Fruit fly (Drosophila melanogaster) whole organism, embryonic: ENCODE measurements around the gene CG15473.

Experiments
- CG10366 ChIP-seq: fragments of 200-800 bp; sonication (Bioruptor generic); IDR thresholded peaks from 2 replicates; pipeline ENCODE4 v1.3.6; 2022; ENCODE audit warnings: missing biosample characterization, missing genetic modification characterization
- CG10565 ChIP-seq: fragments of 200-800 bp; sonication (Bioruptor generic); optimal IDR thresholded peaks from 3 replicates; lab custom pipeline; 2016; ENCODE audit warnings: missing biosample characterization, mild to moderate bottlenecking, missing genetic modification characterization
- CG10959 ChIP-seq: fragments of 200-800 bp; sonication (Bioruptor generic); IDR thresholded peaks from 2 replicates; pipeline ENCODE4 v1.3.6; 2022; ENCODE audit warnings: missing biosample characterization, missing genetic modification characterization
- CG11247 ChIP-seq: fragments of 200-800 bp; sonication (Bioruptor generic); IDR thresholded peaks from 2 replicates; pipeline ENCODE4 v1.3.6; 2022; ENCODE audit warnings: missing biosample characterization, missing genetic modification characterization
- CG13296 ChIP-seq: fragments of 200-800 bp; sonication (Bioruptor generic); optimal IDR thresholded peaks from 3 replicates; lab custom pipeline; 2018; ENCODE audit warnings: missing biosample characterization, mild to moderate bottlenecking, missing genetic modification characterization
- CG13894 ChIP-seq: fragments of 200-800 bp; sonication (Bioruptor generic); optimal IDR thresholded peaks from 3 replicates; lab custom pipeline; 2018; ENCODE audit warnings: missing biosample characterization, mild to moderate bottlenecking, missing genetic modification characterization, moderate library complexity
- CG17328 ChIP-seq: fragments of 200-800 bp; sonication (Bioruptor generic); IDR thresholded peaks from 2 replicates; pipeline ENCODE4 v1.3.6; 2022; ENCODE audit warnings: missing biosample characterization, missing genetic modification characterization
- CG17612 ChIP-seq: fragments of 200-800 bp; sonication (Bioruptor generic); IDR thresholded peaks from 2 replicates; pipeline ENCODE4 v1.3.6; 2022; ENCODE audit warnings: missing biosample characterization, missing genetic modification characterization
- CG17802 ChIP-seq: fragments of 200-800 bp; sonication (Bioruptor generic); optimal IDR thresholded peaks from 2 replicates; lab custom pipeline; 2018; ENCODE audit warnings: missing biosample characterization, mild to moderate bottlenecking, missing genetic modification characterization, moderate library complexity
- CG17829 ChIP-seq: fragments of 200-800 bp; optimal IDR thresholded peaks from 2 replicates; lab custom pipeline; 2019; ENCODE audit warnings: missing biosample characterization, mild to moderate bottlenecking, missing genetic modification characterization, moderate library complexity
- CG18476 ChIP-seq: fragments of 200-800 bp; sonication (Bioruptor generic); optimal IDR thresholded peaks from 2 replicates; lab custom pipeline; 2016; ENCODE audit warnings: missing biosample characterization, mild to moderate bottlenecking, missing genetic modification characterization
- CG18764 ChIP-seq: fragments of 200-800 bp; sonication (Bioruptor generic); optimal IDR thresholded peaks from 3 replicates; lab custom pipeline; 2016; ENCODE audit warnings: missing biosample characterization, missing genetic modification characterization
- CG30403 ChIP-seq: fragments of 200-800 bp; sonication (Bioruptor generic); optimal IDR thresholded peaks from 3 replicates; lab custom pipeline; 2016; ENCODE audit warnings: missing biosample characterization, missing genetic modification characterization
- CG3407 ChIP-seq: fragments of 200-800 bp; sonication (Bioruptor generic); optimal IDR thresholded peaks from 2 replicates; lab custom pipeline; 2018; ENCODE audit warnings: missing biosample characterization, mild to moderate bottlenecking, missing genetic modification characterization
- CG4360 ChIP-seq: fragments of 200-800 bp; sonication (Bioruptor generic); IDR thresholded peaks from 2 replicates; pipeline ENCODE4 v1.3.6; 2022; ENCODE audit warnings: missing biosample characterization, missing genetic modification characterization
- CG4404 ChIP-seq: fragments of 200-800 bp; sonication (Bioruptor generic); IDR thresholded peaks from 2 replicates; pipeline ENCODE4 v1.3.6; 2022; ENCODE audit warnings: missing biosample characterization, missing genetic modification characterization
- CG4730 ChIP-seq: fragments of 200-800 bp; sonication (Bioruptor generic); IDR thresholded peaks from 2 replicates; pipeline ENCODE4 v1.3.6; 2022; ENCODE audit warnings: missing biosample characterization, missing genetic modification characterization
- CG6854 ChIP-seq: fragments of 200-800 bp; sonication (Bioruptor generic); optimal IDR thresholded peaks from 3 replicates; lab custom pipeline; 2017; ENCODE audit warnings: missing biosample characterization, mild to moderate bottlenecking, missing genetic modification characterization
- CG8388 ChIP-seq: fragments of 200-800 bp; sonication (Bioruptor generic); optimal IDR thresholded peaks from 2 replicates; lab custom pipeline; 2019; ENCODE audit warnings: missing biosample characterization, mild to moderate bottlenecking, missing genetic modification characterization, moderate library complexity
- CoRest ChIP-seq: fragments of 200-800 bp; sonication (Bioruptor generic); optimal IDR thresholded peaks from 3 replicates; lab custom pipeline; 2018; ENCODE audit warnings: missing biosample characterization, mild to moderate bottlenecking, missing genetic modification characterization, moderate library complexity
- D19B ChIP-seq: fragments of 200-800 bp; sonication (Bioruptor generic); optimal IDR thresholded peaks from 2 replicates; lab custom pipeline; 2017; ENCODE audit warnings: missing biosample characterization, mild to moderate bottlenecking, missing genetic modification characterization
- E2f2 ChIP-seq: fragments of 200-800 bp; sonication (Bioruptor generic); IDR thresholded peaks from 2 replicates; pipeline ENCODE4 v1.3.6; 2022; ENCODE audit warnings: missing biosample characterization, missing genetic modification characterization
- HLHmδ ChIP-seq: fragments of 200-800 bp; sonication (Bioruptor generic); optimal IDR thresholded peaks from 2 replicates; lab custom pipeline; 2018; ENCODE audit warnings: missing biosample characterization, mild to moderate bottlenecking, missing genetic modification characterization, moderate library complexity
- Hr3 ChIP-seq: fragments of 200-800 bp; sonication (Bioruptor generic); optimal IDR thresholded peaks from 3 replicates; lab custom pipeline; 2016; ENCODE audit warnings: missing biosample characterization, missing genetic modification characterization
- Lim3 ChIP-seq: fragments of 200-800 bp; sonication (Bioruptor generic); IDR thresholded peaks from 2 replicates; pipeline ENCODE4 v1.3.6; 2022; ENCODE audit warnings: missing biosample characterization, missing genetic modification characterization
- Max ChIP-seq: fragments of 200-800 bp; sonication (Bioruptor generic); optimal IDR thresholded peaks from 2 replicates; lab custom pipeline; 2016; ENCODE audit warnings: missing biosample characterization, mild to moderate bottlenecking, missing genetic modification characterization
- NK7.1 ChIP-seq: fragments of 200-800 bp; sonication (Bioruptor generic); optimal IDR thresholded peaks from 3 replicates; lab custom pipeline; 2016; ENCODE audit warnings: missing biosample characterization, missing genetic modification characterization
- Nf-YA ChIP-seq: fragments of 200-800 bp; sonication (Bioruptor generic); IDR thresholded peaks from 2 replicates; pipeline ENCODE4 v1.3.6; 2022; ENCODE audit warnings: missing biosample characterization, missing genetic modification characterization
- ase ChIP-seq: fragments of 200-800 bp; sonication (Bioruptor generic); IDR thresholded peaks from 3 replicates; pipeline ENCODE4 v1.3.6; 2022; ENCODE audit warnings: missing biosample characterization, missing genetic modification characterization
- bcd ChIP-seq: fragments of 200-800 bp; sonication (Bioruptor generic); optimal IDR thresholded peaks from 2 replicates; lab custom pipeline; 2017; ENCODE audit warnings: missing biosample characterization, mild to moderate bottlenecking, missing genetic modification characterization
- caup ChIP-seq: fragments of 200-800 bp; sonication (Bioruptor generic); optimal IDR thresholded peaks from 3 replicates; lab custom pipeline; 2017; ENCODE audit warnings: missing biosample characterization, mild to moderate bottlenecking, missing genetic modification characterization, moderate library complexity; ENCODE audit not compliant: severe bottlenecking
- chinmo ChIP-seq: fragments of 200-800 bp; sonication (Bioruptor generic); IDR thresholded peaks from 4 replicates; pipeline ENCODE4 v1.3.6; 2022; ENCODE audit warnings: missing biosample characterization, missing genetic modification characterization; ENCODE audit not compliant: partially characterized antibody
- chn ChIP-seq: fragments of 200-800 bp; sonication (Bioruptor generic); optimal IDR thresholded peaks from 2 replicates; lab custom pipeline; 2016; ENCODE audit warnings: missing biosample characterization, missing genetic modification characterization
- eyg ChIP-seq: fragments of 200-800 bp; sonication (Bioruptor generic); optimal IDR thresholded peaks from 3 replicates; lab custom pipeline; 2016; ENCODE audit warnings: missing biosample characterization, missing genetic modification characterization
- fd96Cb ChIP-seq: fragments of 200-800 bp; sonication (Bioruptor generic); optimal IDR thresholded peaks from 2 replicates; lab custom pipeline; 2018; ENCODE audit warnings: missing biosample characterization, mild to moderate bottlenecking, missing genetic modification characterization, moderate library complexity
- fu2 ChIP-seq: fragments of 200-800 bp; sonication (Bioruptor generic); optimal IDR thresholded peaks from 2 replicates; lab custom pipeline; 2016; ENCODE audit warnings: missing biosample characterization, missing genetic modification characterization
- gcm2 ChIP-seq: fragments of 200-800 bp; sonication (Bioruptor generic); optimal IDR thresholded peaks from 2 replicates; lab custom pipeline; 2016; ENCODE audit warnings: missing biosample characterization, missing genetic modification characterization
- kah ChIP-seq: fragments of 200-800 bp; sonication (Bioruptor generic); optimal IDR thresholded peaks from 2 replicates; lab custom pipeline; 2018; ENCODE audit warnings: missing biosample characterization, mild to moderate bottlenecking, missing genetic modification characterization
- luna ChIP-seq: fragments of 200-800 bp; sonication (Bioruptor generic); optimal IDR thresholded peaks from 2 replicates; lab custom pipeline; 2016; ENCODE audit warnings: missing biosample characterization, missing genetic modification characterization
- peb ChIP-seq: fragments of 200-800 bp; sonication (Bioruptor generic); IDR thresholded peaks from 2 replicates; pipeline ENCODE4 v1.3.6; 2022; ENCODE audit warnings: missing biosample characterization, missing genetic modification characterization
- pfk ChIP-seq: fragments of 200-800 bp; sonication (Bioruptor generic); optimal IDR thresholded peaks from 2 replicates; lab custom pipeline; 2018; ENCODE audit warnings: missing biosample characterization, mild to moderate bottlenecking, missing genetic modification characterization, moderate library complexity
- pho ChIP-seq: fragments of 200-800 bp; sonication (Bioruptor generic); optimal IDR thresholded peaks from 2 replicates; lab custom pipeline; 2016; ENCODE audit warnings: missing biosample characterization, missing genetic modification characterization
- repo ChIP-seq: fragments of 200-800 bp; sonication (Bioruptor generic); optimal IDR thresholded peaks from 2 replicates; lab custom pipeline; 2016; ENCODE audit warnings: missing biosample characterization, missing genetic modification characterization
- shn ChIP-seq: fragments of 200-800 bp; sonication (Bioruptor generic); optimal IDR thresholded peaks from 3 replicates; lab custom pipeline; 2016; ENCODE audit warnings: missing biosample characterization, missing genetic modification characterization
- sisA ChIP-seq: fragments of 200-800 bp; sonication (Bioruptor generic); IDR thresholded peaks from 2 replicates; pipeline ENCODE4 v1.3.6; 2022; ENCODE audit warnings: missing biosample characterization, missing genetic modification characterization
- sob ChIP-seq: fragments of 200-800 bp; sonication (Bioruptor generic); IDR thresholded peaks from 2 replicates; pipeline ENCODE4 v1.3.6; 2022; ENCODE audit warnings: missing biosample characterization, missing genetic modification characterization
- sqz ChIP-seq: fragments of 200-800 bp; sonication (Bioruptor generic); optimal IDR thresholded peaks from 3 replicates; lab custom pipeline; 2018; ENCODE audit warnings: missing biosample characterization, mild to moderate bottlenecking, missing genetic modification characterization
- tio ChIP-seq: fragments of 200-800 bp; sonication (Bioruptor generic); optimal IDR thresholded peaks from 2 replicates; lab custom pipeline; 2017; ENCODE audit warnings: missing biosample characterization, missing genetic modification characterization, inconsistent platforms
- trh ChIP-seq: fragments of 200-800 bp; sonication (Bioruptor generic); optimal IDR thresholded peaks from 2 replicates; lab custom pipeline; 2016; ENCODE audit warnings: missing biosample characterization, missing genetic modification characterization

The CG15473 gene

dm6 chrX:4666650-4667360 lies 12.5 kb upstream of the CG15473 start, which contains the start of gene CG3009 (continued):
- peak; percentile 97 for TF ChIP-seq CG11247 (GFP tag; lab: Robert Waterston, UW)
- no peak for TF ChIP-seq HLHmδ (GFP tag; lab: Kevin White, UChicago)
- peak; percentile 93 for TF ChIP-seq tio (GFP tag; lab: Kevin White, UChicago)
- TF ChIP-seq CG8388 (GFP tag; lab: Kevin White, UChicago): peak; percentile 94
- TF ChIP-seq CG18476 (GFP tag; lab: Kevin White, UChicago): peak; percentile 93
- peak; percentile 95 for TF ChIP-seq CG4730 (GFP tag; lab: Robert Waterston, UW)
- peak; percentile 96 for TF ChIP-seq ase (GFP tag; lab: Robert Waterston, UW)
- TF ChIP-seq repo: peak; percentile 97
- peak; percentile 97 for TF ChIP-seq sisA (GFP tag; lab: Robert Waterston, UW)
- peak; percentile 95 for TF ChIP-seq Nf-YA
- TF ChIP-seq CG17612 (GFP tag; lab: Robert Waterston, UW): peak; percentile 95
- peak; percentile 72 for TF ChIP-seq CG4360
- peak; percentile 97 for TF ChIP-seq CG10366 (GFP tag; lab: Robert Waterston, UW)
- peak; percentile 61 for TF ChIP-seq pfk (GFP tag; lab: Kevin White, UChicago)
- peak; percentile 98 for TF ChIP-seq sob
- peak; percentile 93 for TF ChIP-seq D19B (GFP tag; lab: Kevin White, UChicago)
- peak; percentile 96 for TF ChIP-seq CG13894
- TF ChIP-seq E2f2 (GFP tag; lab: Robert Waterston, UW): peak; percentile 84
- TF ChIP-seq CG6854 (GFP tag; lab: Kevin White, UChicago): peak; percentile 97
- TF ChIP-seq fd96Cb (tag; lab: Kevin White, UChicago): peak; percentile 95
- TF ChIP-seq CG30403: peak; percentile 98
- peak; percentile 92 for TF ChIP-seq CG18764 (GFP tag; lab: Kevin White, UChicago)
- TF ChIP-seq CG13296 (GFP tag; lab: Kevin White, UChicago): peak; percentile 98
- TF ChIP-seq trh (GFP tag; lab: Kevin White, UChicago): peak; percentile 88
- TF ChIP-seq CG3407 (GFP tag; lab: Kevin White, UChicago): peak; percentile 92
- TF ChIP-seq CG17829: peak; percentile 96
- peak; percentile 97 for TF ChIP-seq CoRest (tag; lab: Kevin White, UChicago)
- peak; percentile 89 for TF ChIP-seq Lim3
- TF ChIP-seq peb (GFP tag; lab: Robert Waterston, UW): peak; percentile 98
- TF ChIP-seq bcd (GFP tag; lab: Kevin White, UChicago): peak; percentile 98
- TF ChIP-seq chn (GFP tag; lab: Kevin White, UChicago): peak; percentile 98
- peak; percentile 84 for TF ChIP-seq CG17802 (tag; lab: Kevin White, UChicago)
- TF ChIP-seq kah (GFP tag; lab: Kevin White, UChicago): peak; percentile 94
- peak; percentile 97 for TF ChIP-seq eyg (GFP tag; lab: Kevin White, UChicago)
- TF ChIP-seq NK7.1: peak; percentile 96
- peak; percentile 95 for TF ChIP-seq gcm2 (GFP tag; lab: Kevin White, UChicago)
- peak; percentile 95 for TF ChIP-seq luna
- TF ChIP-seq fu2 (GFP tag; lab: Kevin White, UChicago): peak; percentile 98
- peak; percentile 80 for TF ChIP-seq CG10565 (GFP tag; lab: Kevin White, UChicago)
- TF ChIP-seq Hr3 (GFP tag; lab: Kevin White, UChicago): peak; percentile 96
- peak; percentile 98 for TF ChIP-seq pho
- TF ChIP-seq Max (GFP tag; lab: Kevin White, UChicago): peak; percentile 93
- TF ChIP-seq chinmo (GFP tag; lab: Robert Waterston, UW): peak; percentile 81; the same call in 1 of the 4 replicates
- TF ChIP-seq CG10959 (GFP tag; lab: Robert Waterston, UW): peak; percentile 83
- peak; percentile 99 for TF ChIP-seq sqz
- peak; percentile 94 for TF ChIP-seq CG4404 (GFP tag; lab: Robert Waterston, UW)
- TF ChIP-seq CG17328: peak; percentile 95
- TF ChIP-seq caup (GFP tag; lab: Kevin White, UChicago): peak; percentile 98
- peak; percentile 98 for TF ChIP-seq shn (GFP tag; lab: Kevin White, UChicago)
